Fruit fly (Drosophila melanogaster): ENCODE data around the gene E5.

DNA sequence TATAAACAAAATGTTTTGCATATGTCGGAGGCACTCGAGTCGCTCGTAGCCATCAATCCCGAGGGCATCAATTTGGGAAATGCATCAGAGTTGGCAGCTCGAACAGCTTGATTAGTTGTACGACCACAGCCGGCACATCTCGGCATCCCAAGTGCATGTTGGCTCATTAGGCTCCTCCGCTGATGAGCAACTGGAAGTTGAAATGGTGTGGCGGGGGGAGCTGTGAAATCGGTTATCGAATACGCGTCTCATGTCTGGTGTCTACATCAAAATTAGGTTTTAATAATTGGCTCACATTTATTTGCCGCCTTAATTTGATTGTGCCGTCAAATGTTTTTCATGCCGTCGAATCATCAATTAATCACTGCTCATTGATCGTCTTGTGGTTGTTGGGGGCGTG lies 15.5 kb downstream of the E5 start:
- no peak for TF ChIP-seq CG1647 (GFP tag; optimal IDR thresholded peaks at IDR 0.05)
- no peak for TF ChIP-seq CG2202 (tag; optimal IDR thresholded peaks at IDR 0.05)
- no peak for TF ChIP-seq Ets97D (GFP tag; optimal IDR thresholded peaks at IDR 0.05)
- no peak for TF ChIP-seq Gsc (GFP tag; IDR thresholded peaks at IDR 0.05)
- TF ChIP-seq Atf3 (GFP tag; optimal IDR thresholded peaks at IDR 0.05) = no peak
- TF ChIP-seq Ssrp (tag; optimal IDR thresholded peaks at IDR 0.05) = no peak
- no peak for TF ChIP-seq Abd-B (GFP tag; optimal IDR thresholded peaks at IDR 0.05)
- no peak for TF ChIP-seq CG10959 (GFP tag; IDR thresholded peaks at IDR 0.05)
- no peak for TF ChIP-seq ham (GFP tag; IDR thresholded peaks at IDR 0.05)

Measured in whole organism, embryonic.